Worm (Caenorhabditis elegans) whole organism, early embryonic: ENCODE data around the gene F58E6.6.

Experiments used
- B0310.2 ChIP-seq: sonication (generic microtip); optimal IDR thresholded peaks from 2 replicates; lab custom pipeline; 2016; ENCODE audit warnings: mild to moderate bottlenecking, missing genetic modification characterization, missing compliant biosample characterization
- F13C5.2 ChIP-seq: sonication (generic microtip); optimal IDR thresholded peaks from 2 replicates; lab custom pipeline; 2017; ENCODE audit warnings: mild to moderate bottlenecking, missing genetic modification characterization, inconsistent platforms, missing compliant biosample characterization
- aly-1 ChIP-seq: sonication (generic microtip); optimal IDR thresholded peaks from 2 replicates; lab custom pipeline; 2016; ENCODE audit warnings: missing genetic modification characterization, missing compliant biosample characterization
- ama-1 ChIP-seq: fragments of 150-350 bp; optimal IDR thresholded peaks from 2 replicates; lab custom pipeline; 2014
- ceh-13 ChIP-seq: fragments of 200-800 bp; sonication (Bioruptor generic); optimal IDR thresholded peaks from 2 replicates; lab custom pipeline; 2018; ENCODE audit warnings: mild to moderate bottlenecking, missing genetic modification characterization, missing compliant biosample characterization
- ceh-36 ChIP-seq: sonication (generic microtip); optimal IDR thresholded peaks from 2 replicates; lab custom pipeline; 2016; ENCODE audit warnings: missing genetic modification characterization, inconsistent platforms, missing compliant biosample characterization
- ets-7 ChIP-seq: sonication (generic microtip); optimal IDR thresholded peaks from 2 replicates; lab custom pipeline; 2016; ENCODE audit warnings: missing genotype, missing genetic modification characterization, missing compliant biosample characterization
- flt-1 ChIP-seq: fragments of 200-800 bp; sonication (Bioruptor generic); IDR thresholded peaks from 2 replicates; pipeline ENCODE4 v1.3.6; 2022; ENCODE audit warnings: missing genetic modification characterization, missing compliant biosample characterization
- hmbx-1 ChIP-seq: sonication (generic microtip); optimal IDR thresholded peaks from 2 replicates; lab custom pipeline; 2016; ENCODE audit warnings: mild to moderate bottlenecking, missing genetic modification characterization, missing compliant biosample characterization
- hmg-4 ChIP-seq: fragments of 200-800 bp; sonication (Bioruptor generic); optimal IDR thresholded peaks from 2 replicates; lab custom pipeline; 2018; ENCODE audit warnings: mild to moderate bottlenecking, missing genetic modification characterization, missing compliant biosample characterization
- hnd-1 ChIP-seq: sonication (generic microtip); optimal IDR thresholded peaks from 2 replicates; lab custom pipeline; 2016; ENCODE audit warnings: missing genetic modification characterization, missing compliant biosample characterization
- pes-1 ChIP-seq: fragments of 200-800 bp; sonication (Bioruptor generic); IDR thresholded peaks from 2 replicates; pipeline ENCODE4 v1.3.6; 2022; ENCODE audit warnings: missing genetic modification reagents, missing genetic modification characterization, missing compliant biosample characterization
- scrt-1 ChIP-seq: fragments of 200-800 bp; sonication (Bioruptor generic); IDR thresholded peaks from 2 replicates; pipeline ENCODE4 v1.3.6; 2022; ENCODE audit warnings: missing genetic modification characterization, missing compliant biosample characterization
- sea-1 ChIP-seq: fragments of 200-800 bp; sonication (Bioruptor generic); conservative IDR thresholded peaks from 2 replicates; pipeline ENCODE4 v1.3.6; 2022; ENCODE audit warnings: missing genetic modification characterization, missing compliant biosample characterization
- tbx-11 ChIP-seq: fragments of 200-800 bp; sonication (Bioruptor generic); IDR thresholded peaks from 2 replicates; pipeline ENCODE4 v1.3.6; 2022; ENCODE audit warnings: missing genetic modification characterization, missing compliant biosample characterization
- tbx-37 ChIP-seq: fragments of 200-800 bp; sonication (Bioruptor generic); conservative IDR thresholded peaks from 2 replicates; pipeline ENCODE4 v1.3.6; 2022; ENCODE audit warnings: missing genetic modification reagents, missing genetic modification characterization, missing compliant biosample characterization
- tra-4 ChIP-seq: sonication (generic microtip); optimal IDR thresholded peaks from 2 replicates; lab custom pipeline; 2017; ENCODE audit warnings: missing genetic modification characterization, missing compliant biosample characterization

Gene F58E6.6

DNA sequence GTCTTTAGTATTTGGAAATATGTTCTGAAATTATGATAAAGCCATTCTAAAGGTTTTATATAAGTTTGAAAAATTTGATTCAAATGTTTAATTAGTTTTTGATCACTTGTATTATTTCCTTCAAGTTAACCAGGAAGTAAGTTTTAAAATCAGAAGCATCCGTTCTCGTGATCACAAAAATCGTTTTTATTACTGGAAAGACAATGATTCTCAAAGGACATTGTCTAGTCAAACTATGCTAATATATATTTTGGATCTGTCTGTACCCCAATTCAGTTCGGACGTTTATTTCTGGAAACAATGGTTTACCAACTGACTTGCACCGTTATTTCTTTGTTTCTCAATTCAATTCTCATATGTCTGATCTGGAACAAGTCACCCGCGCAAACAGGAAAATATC lies 36.4 kb downstream of the F58E6.6 start, which contains the start of gene str-188:
Gene str-188, plus strand, starts transcription at position 301 of the 400 bp plus-strand sequence.
- TF ChIP-seq scrt-1 (GFP tag; lab: Robert Waterston, UW): no peak
- TF ChIP-seq hmg-4: no peak
- TF ChIP-seq hmbx-1 (tag; lab: Kevin White, UChicago): no peak
- no peak for TF ChIP-seq tra-4
- TF ChIP-seq aly-1 (tag; lab: Kevin White, UChicago): no peak
- TF ChIP-seq ceh-13 (GFP tag; lab: Kevin White, UChicago): no peak
- TF ChIP-seq hnd-1 (tag; lab: Kevin White, UChicago): no peak
- TF ChIP-seq flt-1: no peak
- no peak for TF ChIP-seq tbx-37 (GFP tag; lab: Robert Waterston, UW)
- TF ChIP-seq tbx-11 (GFP tag; lab: Robert Waterston, UW): no peak
- TF ChIP-seq ets-7: no peak

DNA sequence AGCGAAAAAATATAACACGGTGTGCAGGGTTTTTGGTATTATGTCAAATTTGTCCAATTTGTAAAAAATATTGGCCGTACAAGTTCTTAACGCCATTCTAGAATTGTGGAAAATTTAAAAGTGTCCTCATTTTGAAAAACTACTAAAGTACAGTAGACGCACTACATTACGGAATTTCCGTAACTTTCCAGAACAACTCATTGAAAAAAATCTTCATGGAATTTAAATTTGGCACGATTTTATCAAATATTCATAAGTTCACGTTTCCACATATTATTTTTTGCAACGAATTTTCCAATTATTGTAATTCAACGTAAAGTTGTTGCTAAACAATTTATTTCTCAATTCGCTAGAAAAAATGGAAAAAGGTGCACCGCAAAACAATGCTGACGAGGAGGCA lies 37.9 kb downstream of the F58E6.6 start, which contains the start of gene F40F9.3:
Gene F40F9.3, plus strand, starts transcription at position 301 of the 400 bp plus-strand sequence.
- no peak for TF ChIP-seq ceh-36 (tag; lab: Kevin White, UChicago)
- TF ChIP-seq aly-1 (tag; lab: Kevin White, UChicago): no peak
- no peak for TF ChIP-seq hnd-1 (tag; lab: Kevin White, UChicago)
- no peak for TF ChIP-seq tbx-11 (GFP tag; lab: Robert Waterston, UW)
- TF ChIP-seq ets-7: no peak
- no peak for TF ChIP-seq B0310.2 (tag; lab: Kevin White, UChicago)
- TF ChIP-seq pes-1 (GFP tag; lab: Robert Waterston, UW): no peak
- TF ChIP-seq ama-1 (lab: Kevin White, UChicago): no peak
- no peak for TF ChIP-seq F13C5.2 (tag; lab: Kevin White, UChicago)
- no peak for TF ChIP-seq sea-1 (GFP tag; lab: Robert Waterston, UW)
- no peak for TF ChIP-seq tbx-37 (GFP tag; lab: Robert Waterston, UW)
- no peak for TF ChIP-seq hmg-4
- no peak for TF ChIP-seq hmbx-1 (tag; lab: Kevin White, UChicago)
- TF ChIP-seq tra-4: no peak
- no peak for TF ChIP-seq ceh-13 (GFP tag; lab: Kevin White, UChicago)
- no peak for TF ChIP-seq scrt-1 (GFP tag; lab: Robert Waterston, UW)

DNA sequence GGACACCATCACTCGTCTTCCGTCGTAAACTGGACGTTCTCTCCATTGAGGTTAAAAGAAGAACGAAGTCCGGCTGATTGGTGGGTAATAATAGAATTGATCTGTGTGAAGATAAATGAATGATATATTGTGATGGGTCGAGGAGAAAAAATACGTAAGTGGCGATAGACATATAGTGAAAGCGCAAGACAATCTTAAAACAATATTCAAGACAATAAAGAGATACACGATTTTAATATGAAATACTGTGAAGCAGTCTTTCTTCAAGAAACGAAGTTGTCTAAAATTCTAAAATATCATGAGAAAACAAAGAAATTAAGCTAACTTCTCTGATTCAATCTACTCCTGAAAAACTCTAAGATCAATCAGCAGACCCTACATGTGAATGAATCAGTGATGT lies 39.3 kb downstream of the F58E6.6 start, which contains the start of gene F40F9.10:
Gene F40F9.10, minus strand, starts transcription at position 101 of the 400 bp plus-strand sequence.
- TF ChIP-seq tbx-11 (GFP tag; lab: Robert Waterston, UW) (no peak), hmg-4 (no peak), sea-1 (GFP tag; lab: Robert Waterston, UW) (no peak), B0310.2 (tag; lab: Kevin White, UChicago) (no peak), flt-1 (no peak), ama-1 (lab: Kevin White, UChicago) (no peak), tbx-37 (GFP tag; lab: Robert Waterston, UW) (no peak), ceh-13 (GFP tag; lab: Kevin White, UChicago) (no peak), F13C5.2 (tag; lab: Kevin White, UChicago) (no peak), ceh-36 (tag; lab: Kevin White, UChicago) (no peak), scrt-1 (GFP tag; lab: Robert Waterston, UW) (no peak), pes-1 (GFP tag; lab: Robert Waterston, UW) (no peak), hnd-1 (tag; lab: Kevin White, UChicago) (no peak), hmbx-1 (tag; lab: Kevin White, UChicago) (no peak), tra-4 (no peak), ets-7 (no peak), aly-1 (tag; lab: Kevin White, UChicago) (no peak)

DNA sequence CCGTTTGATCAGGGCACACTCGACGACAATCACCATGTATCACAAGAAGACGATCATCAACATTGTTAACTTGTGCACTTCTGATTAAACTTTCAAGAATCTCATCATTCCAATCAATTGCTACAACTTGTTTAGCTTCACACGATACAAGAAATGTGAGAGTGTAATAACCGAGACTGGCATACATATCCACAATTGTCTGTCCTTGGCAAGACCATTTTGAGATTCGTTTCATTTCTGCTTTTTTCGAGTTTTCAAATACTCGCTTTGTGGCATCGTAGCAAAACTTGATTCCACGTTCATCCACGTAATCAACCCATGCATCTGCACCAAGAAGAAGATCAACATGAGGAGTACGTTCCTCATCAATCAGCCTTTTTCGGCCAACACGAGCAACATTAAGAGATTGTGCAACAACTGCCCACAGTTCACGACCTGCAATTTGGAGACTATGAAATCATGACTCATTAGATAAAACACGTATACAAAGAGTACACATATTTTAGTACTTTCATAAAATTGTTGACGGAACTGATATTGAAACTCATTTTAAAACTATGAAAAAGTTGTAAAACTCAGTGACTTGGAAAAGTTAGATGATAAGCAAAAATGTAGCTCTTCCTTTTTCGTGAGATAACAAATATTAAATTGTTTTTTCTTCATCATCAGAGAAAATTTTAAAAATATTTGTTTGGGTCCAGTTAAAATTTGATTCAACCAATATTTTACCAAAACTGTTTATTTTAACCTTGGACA lies 40.2 kb downstream of the F58E6.6 start:
- TF ChIP-seq ama-1 (lab: Kevin White, UChicago) (no peak), ets-7 (no peak), F13C5.2 (tag; lab: Kevin White, UChicago) (no peak), pes-1 (GFP tag; lab: Robert Waterston, UW) (no peak), flt-1 (no peak), tra-4 (no peak)

DNA sequence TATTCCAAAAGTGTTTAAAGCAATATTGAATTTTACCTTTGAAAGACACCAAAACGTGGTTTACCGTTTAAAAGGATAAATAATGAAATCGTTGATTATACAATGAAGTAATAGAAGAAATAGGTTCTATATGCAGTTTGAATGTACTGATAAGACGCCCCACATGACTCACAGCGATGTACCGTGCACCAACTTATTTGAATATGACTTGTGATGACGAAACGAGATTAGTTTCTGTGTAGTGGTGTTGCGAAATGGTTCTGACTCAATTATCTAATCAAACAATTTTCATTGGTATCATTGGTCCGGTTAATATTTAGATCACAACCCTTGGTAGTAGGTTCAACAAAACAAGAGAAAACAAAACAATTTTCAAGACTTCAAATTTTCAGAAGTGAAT lies 41.6 kb downstream of the F58E6.6 start:
- TF ChIP-seq aly-1 (tag; lab: Kevin White, UChicago): no peak
- no peak for TF ChIP-seq hmg-4
- no peak for TF ChIP-seq ceh-13 (GFP tag; lab: Kevin White, UChicago)

DNA sequence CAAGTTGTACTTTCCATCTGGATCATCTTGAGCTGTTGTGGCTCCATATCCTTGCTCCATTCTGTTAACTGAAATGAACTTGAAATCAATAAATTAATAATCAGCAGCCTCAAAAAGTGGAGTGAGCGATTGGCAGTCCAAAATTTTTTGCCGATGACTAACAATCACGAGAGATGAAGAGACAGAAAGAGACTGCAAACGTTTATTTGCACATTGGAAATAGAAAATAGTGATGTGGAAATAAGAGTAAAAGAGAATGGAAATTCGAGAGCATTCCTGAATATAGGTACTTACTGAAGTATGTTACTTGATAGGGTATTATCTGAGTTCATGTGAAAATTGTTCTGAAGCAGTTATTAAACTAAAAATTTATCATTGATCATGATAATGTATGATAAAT lies 43.1 kb downstream of the F58E6.6 start, which contains the start of gene tag-120:
Gene tag-120, minus strand, starts transcription at position 68 of the 400 bp plus-strand sequence.
- TF ChIP-seq hnd-1 (tag; lab: Kevin White, UChicago) (no peak), ets-7 (no peak), tbx-11 (GFP tag; lab: Robert Waterston, UW) (no peak), hmbx-1 (tag; lab: Kevin White, UChicago) (no peak), ama-1 (lab: Kevin White, UChicago) (no peak), aly-1 (tag; lab: Kevin White, UChicago) (no peak), B0310.2 (tag; lab: Kevin White, UChicago) (no peak), scrt-1 (GFP tag; lab: Robert Waterston, UW) (no peak), hmg-4 (no peak)

DNA sequence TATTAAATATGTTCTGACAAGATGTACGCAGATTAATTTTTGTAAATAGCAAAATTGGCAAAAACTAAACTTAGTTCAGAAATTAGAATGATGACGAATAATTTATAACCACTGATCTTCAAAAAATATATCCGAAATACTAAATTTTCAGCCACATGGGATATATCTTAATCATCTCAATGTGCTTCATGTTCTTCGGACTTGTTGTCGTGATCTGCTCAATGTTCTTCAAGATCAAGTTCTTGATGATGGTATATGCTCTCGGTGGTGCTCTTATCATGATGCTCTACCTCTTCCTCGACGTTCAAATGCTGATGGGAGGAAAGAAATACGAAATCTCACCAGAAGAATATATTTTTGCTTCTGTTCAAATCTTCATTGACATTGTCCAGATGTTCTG lies 46.2 kb downstream of the F58E6.6 start:
- TF ChIP-seq ama-1 (lab: Kevin White, UChicago): no peak
- no peak for TF ChIP-seq sea-1 (GFP tag; lab: Robert Waterston, UW)
- TF ChIP-seq F13C5.2 (tag; lab: Kevin White, UChicago): no peak
- TF ChIP-seq flt-1: no peak
- no peak for TF ChIP-seq tbx-37 (GFP tag; lab: Robert Waterston, UW)
- TF ChIP-seq hmbx-1 (tag; lab: Kevin White, UChicago): no peak
- no peak for TF ChIP-seq tra-4
- no peak for TF ChIP-seq scrt-1 (GFP tag; lab: Robert Waterston, UW)
